Worm (Caenorhabditis elegans) whole organism, L4 larva: ENCODE results near the gene F47D2.11.
A peak's percentile ranks its signal among the peaks of the same experiment; 100 is the strongest.

Experiments used
- F37D6.2 ChIP-seq: sonication (generic microtip); optimal IDR thresholded peaks from 2 replicates; lab custom pipeline; 2016; ENCODE audit warnings: mild to moderate bottlenecking, missing genetic modification characterization, missing compliant biosample characterization
- R02D3.7 ChIP-seq: fragments of 150-350 bp; sonication (generic microtip); optimal IDR thresholded peaks from 3 replicates; lab custom pipeline; 2014; ENCODE audit warnings: missing biosample characterization, missing genetic modification characterization
- T20F7.1 ChIP-seq: fragments of 200-800 bp; sonication (Bioruptor generic); optimal IDR thresholded peaks from 2 replicates; lab custom pipeline; 2018; ENCODE audit warnings: mild to moderate bottlenecking, missing genetic modification characterization, missing compliant biosample characterization
- T26A8.4 ChIP-seq: fragments of 200-800 bp; sonication (Bioruptor generic); IDR thresholded peaks from 2 replicates; pipeline ENCODE4 v1.3.6; 2022; ENCODE audit warnings: missing genetic modification characterization, missing compliant biosample characterization
- ZK337.2 ChIP-seq: fragments of 200-800 bp; sonication (Bioruptor generic); IDR thresholded peaks from 2 replicates; pipeline ENCODE4 v1.3.6; 2022; ENCODE audit warnings: missing genetic modification reagents, missing genetic modification characterization, missing compliant biosample characterization
- aha-1 ChIP-seq: fragments of 150-350 bp; peaks from one replicate; lab custom pipeline; 2014; ENCODE audit warnings: missing biosample characterization, missing genetic modification characterization
- ceh-28 ChIP-seq: fragments of 150-350 bp; optimal IDR thresholded peaks from 2 replicates; lab custom pipeline; 2014; ENCODE audit warnings: missing biosample characterization, missing genetic modification reagents, missing genetic modification characterization
- ceh-62 ChIP-seq: sonication (generic microtip); optimal IDR thresholded peaks from 2 replicates; lab custom pipeline; 2017; ENCODE audit warnings: missing biosample characterization, missing genetic modification characterization
- ces-1 ChIP-seq: fragments of 150-350 bp; sonication (generic microtip); optimal IDR thresholded peaks from 4 replicates; lab custom pipeline; 2014; ENCODE audit warnings: missing biosample characterization, missing genetic modification reagents, missing genetic modification characterization
- daf-12 ChIP-seq: fragments of 150-350 bp; optimal IDR thresholded peaks from 2 replicates; lab custom pipeline; 2014; ENCODE audit warnings: missing biosample characterization, missing genetic modification reagents, missing genetic modification characterization
- daf-16 ChIP-seq, 3 experiments: sonication (generic microtip); optimal IDR thresholded peaks; 2 replicates each; lab custom pipeline; 2016 to 2017; ENCODE audit warnings: missing genetic modification characterization in 3 of 3, missing genetic modification reagents in 3 of 3, mild to moderate bottlenecking in 2 of 3, missing compliant biosample characterization in 2 of 3, missing biosample characterization in 1 of 3, moderate library complexity in 1 of 3
- daf-19 ChIP-seq: fragments of 200-800 bp; sonication (Bioruptor generic); conservative IDR thresholded peaks from 2 replicates; pipeline ENCODE4 v1.3.6; 2022; ENCODE audit warnings: missing genetic modification characterization, missing compliant biosample characterization
- dmd-6 ChIP-seq: fragments of 200-800 bp; sonication (Bioruptor generic); IDR thresholded peaks from 2 replicates; pipeline ENCODE4 v1.3.6; 2022; ENCODE audit warnings: missing genetic modification reagents, missing genetic modification characterization, missing compliant biosample characterization
- fos-1 ChIP-seq: fragments of 150-350 bp; optimal IDR thresholded peaks from 2 replicates; lab custom pipeline; 2014; ENCODE audit warnings: missing biosample characterization, missing genetic modification characterization
- hmg-1.1 ChIP-seq: fragments of 200-800 bp; sonication (Bioruptor generic); IDR thresholded peaks from 2 replicates; pipeline ENCODE4 v1.3.6; 2022; ENCODE audit warnings: missing genetic modification reagents, missing genetic modification characterization, missing compliant biosample characterization
- lin-1 ChIP-seq: fragments of 200-800 bp; sonication (Bioruptor generic); IDR thresholded peaks from 2 replicates; pipeline ENCODE4 v1.3.6; 2022; ENCODE audit warnings: missing genetic modification reagents, missing genetic modification characterization, missing compliant biosample characterization
- lir-3 ChIP-seq: sonication (generic microtip); optimal IDR thresholded peaks from 2 replicates; lab custom pipeline; 2016; ENCODE audit warnings: mild to moderate bottlenecking, missing genetic modification characterization, missing compliant biosample characterization
- lsy-2 ChIP-seq, 2 experiments: fragments of 150-350 bp in 1 of 2; sonication (generic microtip) in 1 of 2; optimal IDR thresholded peaks; 2 replicates each; lab custom pipeline; 2014 to 2017; ENCODE audit warnings: missing biosample characterization in 2 of 2, missing genetic modification characterization in 2 of 2
- madf-5 ChIP-seq, 2 experiments: fragments of 200-800 bp; sonication (Bioruptor generic); IDR thresholded peaks; 2 replicates each; pipeline ENCODE4 v1.3.6; 2022; ENCODE audit warnings: missing compliant biosample characterization in 2 of 2, missing genetic modification characterization in 2 of 2
- mdl-1 ChIP-seq, 2 experiments: fragments of 150-350 bp in 1 of 2; sonication (generic microtip) in 1 of 2; optimal IDR thresholded peaks; 2 replicates each; lab custom pipeline; 2014 to 2017; ENCODE audit warnings: missing biosample characterization in 2 of 2, missing genetic modification characterization in 2 of 2
- mxl-2 ChIP-seq: fragments of 200-800 bp; sonication (Bioruptor generic); conservative IDR thresholded peaks from 2 replicates; pipeline ENCODE4 v1.3.6; 2022; ENCODE audit warnings: missing genetic modification reagents, missing genetic modification characterization, missing compliant biosample characterization
- mxl-3 ChIP-seq: fragments of 200-800 bp; sonication (Bioruptor generic); optimal IDR thresholded peaks from 2 replicates; lab custom pipeline; 2018; ENCODE audit warnings: mild to moderate bottlenecking, missing genetic modification characterization, missing compliant biosample characterization
- nhr-11 ChIP-seq: fragments of 150-350 bp; optimal IDR thresholded peaks from 2 replicates; lab custom pipeline; 2014; ENCODE audit warnings: missing biosample characterization, missing genetic modification characterization
- nhr-237 ChIP-seq: sonication (generic microtip); optimal IDR thresholded peaks from 2 replicates; lab custom pipeline; 2017; ENCODE audit warnings: missing biosample characterization, missing genetic modification characterization
- nhr-25 ChIP-seq: sonication (generic microtip); optimal IDR thresholded peaks from 2 replicates; lab custom pipeline; 2017; ENCODE audit warnings: missing genetic modification characterization, mild to moderate bottlenecking, missing compliant biosample characterization, antibody characterized with exemption, moderate library complexity, borderline replicate concordance; ENCODE audit not compliant: insufficient read depth
- nhr-28 ChIP-seq: fragments of 150-350 bp; optimal IDR thresholded peaks from 2 replicates; lab custom pipeline; 2014; ENCODE audit warnings: missing biosample characterization, missing genetic modification characterization
- nhr-42 ChIP-seq: fragments of 200-800 bp; sonication (Bioruptor generic); IDR thresholded peaks from 2 replicates; pipeline ENCODE4 v1.3.6; 2022; ENCODE audit warnings: missing genetic modification characterization, missing compliant biosample characterization
- nhr-76 ChIP-seq: fragments of 150-350 bp; optimal IDR thresholded peaks from 2 replicates; lab custom pipeline; 2014; ENCODE audit warnings: missing biosample characterization, missing genetic modification characterization
- nhr-77 ChIP-seq: fragments of 150-350 bp; optimal IDR thresholded peaks from 2 replicates; lab custom pipeline; 2014; ENCODE audit warnings: missing biosample characterization, missing genetic modification characterization
- pqm-1 ChIP-seq: sonication (generic microtip); optimal IDR thresholded peaks from 2 replicates; lab custom pipeline; 2017; ENCODE audit warnings: missing biosample characterization, missing genetic modification characterization
- skn-1 ChIP-seq: fragments of 150-350 bp; optimal IDR thresholded peaks from 2 replicates; lab custom pipeline; 2014; ENCODE audit warnings: missing biosample characterization, missing genetic modification characterization
- snpc-1.2 ChIP-seq: fragments of 200-800 bp; sonication (Bioruptor generic); IDR thresholded peaks from 2 replicates; pipeline ENCODE4 v1.3.6; 2022; ENCODE audit warnings: missing genetic modification reagents, missing genetic modification characterization, missing compliant biosample characterization
- spr-1 ChIP-seq: sonication (generic microtip); optimal IDR thresholded peaks from 2 replicates; lab custom pipeline; 2016; ENCODE audit warnings: mild to moderate bottlenecking, missing genetic modification characterization, missing compliant biosample characterization
- tag-97 ChIP-seq: fragments of 200-800 bp; sonication (Bioruptor generic); IDR thresholded peaks from 2 replicates; pipeline ENCODE4 v1.3.6; 2022; ENCODE audit warnings: missing genetic modification characterization, missing compliant biosample characterization
- tra-1 ChIP-seq: fragments of 200-800 bp; sonication (Bioruptor generic); IDR thresholded peaks from 2 replicates; pipeline ENCODE4 v1.3.6; 2022; ENCODE audit warnings: missing genetic modification reagents, missing genetic modification characterization, missing compliant biosample characterization
- unc-130 ChIP-seq: sonication (generic microtip); optimal IDR thresholded peaks from 2 replicates; lab custom pipeline; 2016; ENCODE audit warnings: missing genetic modification reagents, missing genetic modification characterization, missing compliant biosample characterization
- unc-62 ChIP-seq, 3 experiments: fragments of 150-350 bp in 1 of 3; sonication (generic microtip); optimal IDR thresholded peaks in 2 of 3; peaks in 1 of 3; 1 replicate in 1 of 3; 2 replicates in 2 of 3; lab custom pipeline; 2014 to 2017; ENCODE audit warnings: missing biosample characterization in 3 of 3, missing genetic modification characterization in 3 of 3, missing genetic modification reagents in 3 of 3, missing genotype in 1 of 3
- zag-1 ChIP-seq: fragments of 150-350 bp; optimal IDR thresholded peaks from 2 replicates; lab custom pipeline; 2014; ENCODE audit warnings: missing biosample characterization, missing genetic modification characterization
- zip-2 ChIP-seq: fragments of 150-350 bp; optimal IDR thresholded peaks from 2 replicates; lab custom pipeline; 2014; ENCODE audit warnings: missing biosample characterization, missing genetic modification characterization
- ztf-11 ChIP-seq: fragments of 150-350 bp; optimal IDR thresholded peaks from 2 replicates; lab custom pipeline; 2014; ENCODE audit warnings: missing biosample characterization, missing genetic modification characterization
- ztf-7 ChIP-seq: fragments of 150-350 bp; optimal IDR thresholded peaks from 2 replicates; lab custom pipeline; 2014; ENCODE audit warnings: missing biosample characterization, missing genetic modification characterization

The F47D2.11 gene

DNA sequence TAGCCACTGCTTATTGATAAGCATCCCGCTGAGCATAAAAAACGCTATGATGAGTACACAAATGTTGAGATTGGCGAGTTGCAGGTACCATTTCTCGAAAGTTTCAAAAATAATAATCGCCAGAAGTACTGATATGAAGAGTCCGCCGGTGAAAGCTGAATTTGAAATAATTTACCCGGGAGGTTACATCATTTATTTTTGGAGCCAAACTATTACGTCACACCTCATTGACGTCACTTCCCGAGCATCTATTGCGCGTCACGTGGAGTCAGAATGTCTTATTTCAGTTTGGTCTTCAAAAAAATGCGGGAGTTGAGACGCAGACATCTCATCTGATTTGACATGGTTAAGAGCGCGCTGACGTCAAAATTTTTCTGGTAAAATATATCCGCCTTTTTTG lies 35.0 kb upstream of the F47D2.11 start:
- no peak for TF ChIP-seq ztf-7 (tag; lab: Kevin White, UChicago)
- TF ChIP-seq ZK337.2 (GFP tag; lab: Robert Waterston, UW): no peak
- TF ChIP-seq fos-1 (tag; lab: Kevin White, UChicago): no peak
- no peak for TF ChIP-seq F37D6.2 (tag; lab: Kevin White, UChicago)
- TF ChIP-seq pqm-1 (tag; lab: Kevin White, UChicago): no peak
- TF ChIP-seq mxl-2 (GFP tag; lab: Robert Waterston, UW): no peak
- TF ChIP-seq skn-1 (tag; lab: Kevin White, UChicago): no peak
- TF ChIP-seq mdl-1 (tag; optimal IDR thresholded peaks at IDR 0.05; lab: Kevin White, UChicago): no peak
- no peak for TF ChIP-seq ceh-62 (tag; lab: Kevin White, UChicago)
- TF ChIP-seq snpc-1.2 (GFP tag; lab: Robert Waterston, UW): no peak
- TF ChIP-seq ztf-11 (tag; lab: Kevin White, UChicago): no peak
- TF ChIP-seq nhr-237 (tag; lab: Kevin White, UChicago): no peak
- no peak for TF ChIP-seq lir-3 (tag; lab: Kevin White, UChicago)

DNA sequence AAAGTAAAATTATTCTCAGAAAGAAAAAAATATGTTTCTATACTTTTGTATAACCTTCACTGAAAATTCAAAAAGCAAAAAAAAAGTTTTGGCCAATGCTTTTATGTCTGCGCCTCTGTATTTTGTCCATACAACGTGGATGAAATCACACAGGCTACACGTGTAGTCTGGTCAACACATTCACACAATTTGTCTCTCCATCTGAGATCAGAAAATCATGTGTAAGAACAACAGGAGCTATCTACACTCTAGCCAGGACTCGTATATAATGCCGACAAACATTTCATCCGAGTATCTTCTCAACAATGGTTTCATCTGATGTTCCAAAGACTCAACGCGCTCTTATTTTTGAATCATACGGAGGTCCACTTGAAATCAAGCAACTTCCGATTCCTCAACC lies 31.0 kb upstream of the F47D2.11 start, which contains the start of gene D2063.1:
D2063.1 (plus strand) TSS at position 281 of the 400 bp plus-strand sequence.
- peak; percentile 89 for TF ChIP-seq nhr-11 (tag; lab: Kevin White, UChicago)
- peak; percentile 23 for TF ChIP-seq nhr-28
- TF ChIP-seq mxl-3 (GFP tag; lab: Kevin White, UChicago): no peak

ce11 chrV:4325415-4325814 lies 29.6 kb upstream of the F47D2.11 start, which contains the start of gene nhr-125:
Gene nhr-125 (minus strand): TSS chrV:4325515.
- TF ChIP-seq daf-12 (no peak), aha-1 (tag; lab: Kevin White, UChicago) (peak; percentile 62), unc-130 (GFP tag; lab: Kevin White, UChicago) (no peak)

DNA sequence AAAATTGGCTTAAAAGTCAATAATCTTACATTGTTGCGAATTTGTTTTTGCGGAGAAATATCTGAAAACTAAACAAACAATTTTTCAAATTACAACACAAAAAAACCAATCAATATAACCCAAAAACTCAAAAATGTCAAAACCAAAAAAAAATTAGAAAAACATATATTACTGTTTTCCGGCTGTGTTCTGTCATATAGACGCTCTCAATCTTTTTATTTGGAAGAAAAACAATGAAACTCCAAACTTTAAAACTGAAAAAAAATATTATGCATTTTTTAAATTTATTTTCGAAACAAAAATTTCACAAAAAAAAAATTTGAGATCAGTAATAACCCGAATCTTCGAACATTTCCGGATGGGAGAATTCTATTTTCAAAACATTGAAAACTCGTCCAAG lies 26.9 kb upstream of the F47D2.11 start, which contains the start of gene R02D1.2:
R02D1.2 (minus strand) TSS at position 101 of the 400 bp plus-strand sequence.
- TF ChIP-seq lir-3 (tag; lab: Kevin White, UChicago): no peak
- no peak for TF ChIP-seq daf-16 (GFP tag; optimal IDR thresholded peaks at IDR 0.05; lab: Kevin White, UChicago)
- TF ChIP-seq daf-16 (tag; optimal IDR thresholded peaks at IDR 0.05; lab: Kevin White, UChicago): no peak
- no peak for TF ChIP-seq tra-1
- TF ChIP-seq nhr-25 (tag; lab: Kevin White, UChicago): no peak
- TF ChIP-seq R02D3.7: no peak
- TF ChIP-seq nhr-77: no peak
- TF ChIP-seq daf-19 (GFP tag; lab: Robert Waterston, UW): no peak
- no peak for TF ChIP-seq nhr-11 (tag; lab: Kevin White, UChicago)
- no peak for TF ChIP-seq zip-2 (tag; lab: Kevin White, UChicago)
- no peak for TF ChIP-seq tag-97 (GFP tag; lab: Robert Waterston, UW)
- TF ChIP-seq lsy-2 (tag; optimal IDR thresholded peaks at IDR 0.05; lab: Kevin White, UChicago): no peak
- no peak for TF ChIP-seq nhr-237 (tag; lab: Kevin White, UChicago)
- TF ChIP-seq ceh-28 (tag; lab: Kevin White, UChicago): no peak

DNA sequence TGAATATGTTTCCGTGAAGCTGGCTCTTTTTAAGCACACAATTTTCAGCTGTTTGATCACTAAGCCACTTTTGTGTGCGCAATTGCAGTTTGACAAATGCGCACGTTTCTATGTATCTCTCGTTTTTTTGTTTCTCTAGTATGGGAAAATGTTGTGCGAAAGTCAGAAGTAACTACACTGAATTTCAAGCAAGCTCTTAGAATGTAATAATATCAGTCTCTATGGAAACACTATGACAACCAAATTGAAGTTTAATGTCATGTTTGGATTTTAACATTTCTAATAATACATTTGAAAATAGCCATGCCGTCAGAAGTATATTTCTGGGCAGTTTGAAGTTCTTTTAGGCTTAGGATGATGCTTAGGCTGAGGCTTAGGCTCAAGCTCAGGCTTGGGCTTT lies 24.0 kb upstream of the F47D2.11 start, which contains the start of gene ZC132.9:
ZC132.9 (minus strand) TSS at position 101 of the 400 bp plus-strand sequence.
- no peak for TF ChIP-seq lin-1 (GFP tag; lab: Robert Waterston, UW)
- TF ChIP-seq nhr-42 (GFP tag; lab: Robert Waterston, UW): no peak
- TF ChIP-seq spr-1: no peak
- TF ChIP-seq nhr-28: no peak
- no peak for TF ChIP-seq fos-1 (tag; lab: Kevin White, UChicago)
- TF ChIP-seq pqm-1 (tag; lab: Kevin White, UChicago): no peak
- no peak for TF ChIP-seq unc-62 (GFP tag; optimal IDR thresholded peaks at IDR 0.05 in 1 of 2; lab: Kevin White, UChicago)
- TF ChIP-seq unc-62 (tag; optimal IDR thresholded peaks at IDR 0.05; lab: Kevin White, UChicago): no peak
- TF ChIP-seq zag-1: no peak
- TF ChIP-seq T26A8.4 (GFP tag; lab: Robert Waterston, UW): no peak
- no peak for TF ChIP-seq ces-1 (GFP tag; lab: Kevin White, UChicago)
- no peak for TF ChIP-seq madf-5 (GFP tag; IDR thresholded peaks at IDR 0.05; lab: Robert Waterston, UW)
- TF ChIP-seq T20F7.1 (GFP tag; lab: Kevin White, UChicago): no peak
- no peak for TF ChIP-seq hmg-1.1 (GFP tag; lab: Robert Waterston, UW)
- no peak for TF ChIP-seq dmd-6 (GFP tag; lab: Robert Waterston, UW)
- TF ChIP-seq zip-2 (tag; lab: Kevin White, UChicago): no peak
- TF ChIP-seq nhr-237 (tag; lab: Kevin White, UChicago): no peak
- TF ChIP-seq nhr-11 (tag; lab: Kevin White, UChicago): no peak
- TF ChIP-seq nhr-76 (tag; lab: Kevin White, UChicago): no peak
- TF ChIP-seq ZK337.2 (GFP tag; lab: Robert Waterston, UW): no peak
